Worm (Caenorhabditis elegans): Measurements from ENCODE around the gene B0250.18.

B0250.18 gene

ce11 chrV:20422738-20423137 lies 38.0 kb downstream of the B0250.18 start:
- TF ChIP-seq nhr-28 (tag; optimal IDR thresholded peaks at IDR 0.05) (no peak), unc-120 (tag; optimal IDR thresholded peaks at IDR 0.05; ENCODE audit: poor library complexity, severe bottlenecking) (no peak), elt-1 (tag; optimal IDR thresholded peaks at IDR 0.05; ENCODE audit: borderline replicate concordance, insufficient read depth) (peak; percentile 5), unc-62 (GFP tag; optimal IDR thresholded peaks at IDR 0.05) (no peak), sptf-1 (tag; optimal IDR thresholded peaks at IDR 0.05) (no peak), mls-2 (tag; optimal IDR thresholded peaks at IDR 0.05) (no peak), flh-1 (GFP tag; optimal IDR thresholded peaks at IDR 0.05) (no peak), mep-1 (tag; optimal IDR thresholded peaks at IDR 0.05) (peak; percentile 19), ham-2 (GFP tag; optimal IDR thresholded peaks at IDR 0.05) (no peak), ztf-11 (tag; optimal IDR thresholded peaks at IDR 0.05) (no peak), nhr-12 (tag; optimal IDR thresholded peaks at IDR 0.05) (no peak), nhr-2 (tag; optimal IDR thresholded peaks at IDR 0.05) (no peak), M03D4.4 (tag; optimal IDR thresholded peaks at IDR 0.05) (no peak), elt-3 (tag; optimal IDR thresholded peaks at IDR 0.05) (no peak), drap-1 (GFP tag; optimal IDR thresholded peaks at IDR 0.05) (no peak), cnd-1 (tag; optimal IDR thresholded peaks at IDR 0.05) (no peak), blmp-1 (tag; optimal IDR thresholded peaks at IDR 0.05) (no peak)

- TF ChIP-seq ztf-11 (tag; optimal IDR thresholded peaks at IDR 0.05) (no peak), lin-13 (tag; optimal IDR thresholded peaks at IDR 0.05) (no peak), pha-4 (tag; optimal IDR thresholded peaks at IDR 0.05) (no peak), hlh-1 (tag; optimal IDR thresholded peaks at IDR 0.05) (no peak), sem-2 (GFP tag; optimal IDR thresholded peaks at IDR 0.05) (no peak), M03D4.4 (tag; optimal IDR thresholded peaks at IDR 0.05) (no peak), ceh-43 (GFP tag; optimal IDR thresholded peaks at IDR 0.05) (no peak), sptf-1 (tag; optimal IDR thresholded peaks at IDR 0.05) (no peak), ces-1 (GFP tag; optimal IDR thresholded peaks at IDR 0.05) (no peak), lin-32 (GFP tag; optimal IDR thresholded peaks at IDR 0.05) (no peak), unc-39 (tag; optimal IDR thresholded peaks at IDR 0.05) (no peak), ham-2 (GFP tag; optimal IDR thresholded peaks at IDR 0.05) (no peak), snpc-4 (tag; optimal IDR thresholded peaks at IDR 0.05) (no peak), elt-1 (tag; optimal IDR thresholded peaks at IDR 0.05; ENCODE audit: borderline replicate concordance, insufficient read depth) (no peak)
Measured at ce11 chrV:20419643-20420042, 41.1 kb downstream of the B0250.18 start.

- TF ChIP-seq lsy-2 (tag; optimal IDR thresholded peaks at IDR 0.05) (no peak), unc-39 (tag; optimal IDR thresholded peaks at IDR 0.05) (no peak), elt-1 (tag; optimal IDR thresholded peaks at IDR 0.05; ENCODE audit: borderline replicate concordance, insufficient read depth) (no peak), drap-1 (GFP tag; optimal IDR thresholded peaks at IDR 0.05) (no peak), elt-3 (tag; optimal IDR thresholded peaks at IDR 0.05) (no peak), unc-62 (GFP tag; optimal IDR thresholded peaks at IDR 0.05) (no peak), bed-3 (GFP tag; optimal IDR thresholded peaks at IDR 0.05) (no peak), mep-1 (tag; optimal IDR thresholded peaks at IDR 0.05) (no peak), mls-2 (tag; optimal IDR thresholded peaks at IDR 0.05) (no peak), M03D4.4 (tag; optimal IDR thresholded peaks at IDR 0.05) (no peak), nhr-76 (tag; optimal IDR thresholded peaks at IDR 0.05) (no peak), nhr-237 (tag; optimal IDR thresholded peaks at IDR 0.05) (no peak), zip-8 (tag; optimal IDR thresholded peaks at IDR 0.05) (no peak), sptf-1 (tag; optimal IDR thresholded peaks at IDR 0.05) (no peak), blmp-1 (tag; optimal IDR thresholded peaks at IDR 0.05) (no peak)
Measured at ce11 chrV:20418768-20419167, 41.9 kb downstream of the B0250.18 start.

- TF ChIP-seq mls-2 (tag; optimal IDR thresholded peaks at IDR 0.05) = no peak
- no peak for TF ChIP-seq ces-1 (GFP tag; optimal IDR thresholded peaks at IDR 0.05)
- TF ChIP-seq mep-1 (tag; optimal IDR thresholded peaks at IDR 0.05) = no peak
- TF ChIP-seq elt-3 (tag; optimal IDR thresholded peaks at IDR 0.05) = no peak
- no peak for TF ChIP-seq ceh-39 (tag; optimal IDR thresholded peaks at IDR 0.05)
- TF ChIP-seq lsy-2 (tag; optimal IDR thresholded peaks at IDR 0.05) = no peak
- TF ChIP-seq sptf-1 (tag; optimal IDR thresholded peaks at IDR 0.05) = no peak
- TF ChIP-seq ztf-11 (tag; optimal IDR thresholded peaks at IDR 0.05) = no peak
- TF ChIP-seq tbx-8 (GFP tag; optimal IDR thresholded peaks at IDR 0.05) = no peak
- TF ChIP-seq lin-13 (tag; optimal IDR thresholded peaks at IDR 0.05) = no peak
- no peak for TF ChIP-seq nhr-28 (tag; optimal IDR thresholded peaks at IDR 0.05)
- TF ChIP-seq drap-1 (GFP tag; optimal IDR thresholded peaks at IDR 0.05) = no peak
- no peak for TF ChIP-seq cnd-1 (tag; optimal IDR thresholded peaks at IDR 0.05)
- TF ChIP-seq ceh-43 (GFP tag; optimal IDR thresholded peaks at IDR 0.05) = no peak
- no peak for TF ChIP-seq mab-5 (tag; optimal IDR thresholded peaks at IDR 0.05)
- no peak for TF ChIP-seq M03D4.4 (tag; optimal IDR thresholded peaks at IDR 0.05)
- TF ChIP-seq snpc-4 (tag; optimal IDR thresholded peaks at IDR 0.05) = no peak
- TF ChIP-seq ham-2 (GFP tag; optimal IDR thresholded peaks at IDR 0.05) = no peak
- no peak for TF ChIP-seq zip-8 (tag; optimal IDR thresholded peaks at IDR 0.05)
- no peak for TF ChIP-seq nhr-76 (tag; optimal IDR thresholded peaks at IDR 0.05)
Measured at ce11 chrV:20417809-20418208, 42.9 kb downstream of the B0250.18 start.

All from whole organism, mixed stage, embryonic.